Worm (Caenorhabditis elegans) whole organism, L3 larva: ENCODE data around the gene T01C3.2.
"Not testable (repeated sequence)": the region's sequence is repeated elsewhere in the genome, so short reads cannot be mapped to it uniquely, and the experiment has no call there.

Source experiments
- ZK546.5 ChIP-seq: sonication (generic microtip); optimal IDR thresholded peaks from 2 replicates; lab custom pipeline; 2017; ENCODE audit warnings: missing biosample characterization, missing genetic modification characterization
- ama-1 ChIP-seq: fragments of 150-350 bp; optimal IDR thresholded peaks from 2 replicates; lab custom pipeline; 2018
- elt-2 ChIP-seq: sonication (generic microtip); optimal IDR thresholded peaks from 2 replicates; lab custom pipeline; 2016; ENCODE audit warnings: missing genetic modification reagents, mild to moderate bottlenecking, missing genetic modification characterization, missing compliant biosample characterization
- elt-3 ChIP-seq, 3 experiments: fragments of 150-350 bp in 1 of 3; sonication (generic microtip) in 2 of 3; optimal IDR thresholded peaks; 2 replicates in 2 of 3; 4 replicates in 1 of 3; lab custom pipeline; 2014 to 2017; ENCODE audit warnings: missing biosample characterization in 3 of 3, missing genetic modification characterization in 3 of 3
- lin-15B ChIP-seq: fragments of 150-350 bp; optimal IDR thresholded peaks from 2 replicates; lab custom pipeline; 2014; ENCODE audit warnings: missing biosample characterization, missing genetic modification characterization
- nhr-11 ChIP-seq: fragments of 150-350 bp; optimal IDR thresholded peaks from 2 replicates; lab custom pipeline; 2014; ENCODE audit warnings: missing biosample characterization, missing genetic modification characterization
- nhr-28 ChIP-seq: fragments of 150-350 bp; optimal IDR thresholded peaks from 2 replicates; lab custom pipeline; 2014; ENCODE audit warnings: missing biosample characterization, missing genetic modification characterization

- TF ChIP-seq ama-1; elt-3 (tag; optimal IDR thresholded peaks at IDR 0.05; lab: Kevin White, UChicago); nhr-28 (tag; lab: Kevin White, UChicago); lin-15B; elt-2 (tag; lab: Kevin White, UChicago); nhr-11 (tag; lab: Kevin White, UChicago); ZK546.5 (tag; lab: Kevin White, UChicago): not testable (repeated sequence)
Observed at ce11 chrV:15031373-15031772, 40.4 kb downstream of the T01C3.2 start, which contains the start of gene cng-1.
